Worm (Caenorhabditis elegans): ENCODE results near the gene M02B7.7.
A peak's percentile ranks its signal among the peaks of the same experiment; 100 is the strongest.

Gene M02B7.7

DNA sequence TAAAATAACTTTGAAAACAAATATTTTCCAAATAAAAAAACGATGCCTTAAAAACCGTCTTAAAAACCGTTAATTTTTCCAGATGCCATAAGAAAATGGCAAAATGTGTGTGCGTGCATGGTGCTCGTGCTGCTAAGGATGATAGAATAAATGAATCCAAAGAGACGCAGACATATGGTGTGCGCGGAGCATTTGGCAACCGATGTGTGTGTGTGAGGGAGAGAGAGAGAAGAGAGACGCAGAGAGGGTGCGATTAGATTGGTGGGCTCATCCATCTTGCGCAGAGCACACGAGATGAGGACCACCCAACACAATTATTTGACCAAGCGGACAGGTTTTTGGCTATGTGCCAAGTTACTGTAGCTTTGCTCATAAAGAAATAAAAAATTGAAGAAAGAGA lies 17.7 kb upstream of the M02B7.7 start:
- no peak for TF ChIP-seq C04F5.9 (tag; optimal IDR thresholded peaks at IDR 0.05)
- TF ChIP-seq nhr-85 (tag) = peak; percentile 41
- no peak for TF ChIP-seq fos-1 (tag; optimal IDR thresholded peaks at IDR 0.05)
- TF ChIP-seq dpl-1 (GFP tag; optimal IDR thresholded peaks at IDR 0.05) = peak in 1 of 3 experiments; percentile 3
- peak in 1 of 2 experiments; percentile 15 for TF ChIP-seq lin-35 (GFP tag; optimal IDR thresholded peaks at IDR 0.05)
- TF ChIP-seq ets-5 (GFP tag; IDR thresholded peaks at IDR 0.05) = no peak
- peak; percentile 9 for TF ChIP-seq xbp-1 (tag; optimal IDR thresholded peaks at IDR 0.05)
- TF ChIP-seq skn-1 (tag; optimal IDR thresholded peaks at IDR 0.05) = peak; percentile 17
- TF ChIP-seq nhr-47 (tag; optimal IDR thresholded peaks at IDR 0.05) = peak; percentile 33
- TF ChIP-seq nhr-71 (tag; optimal IDR thresholded peaks at IDR 0.05) = peak; percentile 40
- peak in 1 of 2 experiments; percentile 23 for TF ChIP-seq mdl-1 (tag; optimal IDR thresholded peaks at IDR 0.05)
- TF ChIP-seq nhr-84 (tag; optimal IDR thresholded peaks at IDR 0.05) = no peak
- TF ChIP-seq hlh-17 (GFP tag; optimal IDR thresholded peaks at IDR 0.05; ENCODE audit: borderline replicate concordance) = no peak
- TF ChIP-seq snu-23 (GFP tag; optimal IDR thresholded peaks at IDR 0.05) = peak; percentile 20
- peak; percentile 73 for TF ChIP-seq lin-14 (GFP tag; optimal IDR thresholded peaks at IDR 0.05)
- peak; percentile 20 to 30 for TF ChIP-seq efl-1 (optimal IDR thresholded peaks at IDR 0.05)
- no peak for TF ChIP-seq efl-1 (GFP tag; optimal IDR thresholded peaks at IDR 0.05 in 1 of 2)
- TF ChIP-seq zag-1 (tag; optimal IDR thresholded peaks at IDR 0.05) = peak; percentile 2
- TF ChIP-seq mep-1 (tag; optimal IDR thresholded peaks at IDR 0.05) = peak; percentile 30
- peak; percentile 15 for TF ChIP-seq isw-1 (GFP tag; IDR thresholded peaks at IDR 0.05)
- TF ChIP-seq ceh-82 (tag; optimal IDR thresholded peaks at IDR 0.05) = peak in 2 of 3 experiments; percentile 31 to 59
- no peak for TF ChIP-seq unc-62 (GFP tag; optimal IDR thresholded peaks at IDR 0.05)
- peak; percentile 10 to 20 for TF ChIP-seq lsy-2 (tag; optimal IDR thresholded peaks at IDR 0.05)
- TF ChIP-seq nhr-28 (tag; optimal IDR thresholded peaks at IDR 0.05) = no peak
- no peak for TF ChIP-seq F16B12.6 (tag; optimal IDR thresholded peaks at IDR 0.05)
- TF ChIP-seq lin-39 (tag; optimal IDR thresholded peaks at IDR 0.05) = no peak
- TF ChIP-seq tbx-2 (tag; optimal IDR thresholded peaks at IDR 0.05) = peak; percentile 3
- TF ChIP-seq ztf-11 (tag; optimal IDR thresholded peaks at IDR 0.05) = no peak
- TF ChIP-seq nhr-19 (GFP tag; conservative IDR thresholded peaks at IDR 0.05) = no peak
- peak; percentile 28 for TF ChIP-seq dsc-1 (tag; optimal IDR thresholded peaks at IDR 0.05)
- TF ChIP-seq fkh-8 (tag; optimal IDR thresholded peaks at IDR 0.05) = peak; percentile 26
- no peak for TF ChIP-seq lin-13 (GFP tag; optimal IDR thresholded peaks at IDR 0.05)
- TF ChIP-seq ceh-88 (GFP tag; IDR thresholded peaks at IDR 0.05) = no peak
- peak; percentile 21 for TF ChIP-seq swsn-7 (tag; optimal IDR thresholded peaks at IDR 0.05)
- no peak for TF ChIP-seq sox-4 (tag; optimal IDR thresholded peaks at IDR 0.05)

DNA sequence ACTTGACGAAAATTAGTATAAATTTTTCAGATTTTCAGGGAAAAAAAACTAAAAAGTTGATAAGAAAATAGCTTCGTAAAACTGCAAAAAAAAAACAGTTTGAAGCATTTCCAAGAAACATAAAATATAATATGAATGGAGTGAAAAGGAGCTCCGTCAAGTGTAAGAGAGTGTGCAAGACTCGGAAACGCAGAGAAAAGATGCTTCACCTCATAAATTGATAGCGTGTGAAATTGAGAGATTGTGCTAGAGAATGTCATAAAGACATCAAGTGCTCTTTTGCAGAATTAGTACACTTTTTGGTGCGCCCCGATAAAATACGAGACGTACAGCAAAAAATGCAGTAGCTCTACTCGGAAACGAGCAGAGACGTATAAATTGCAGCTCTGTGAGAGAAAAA lies 14.6 kb upstream of the M02B7.7 start:
- TF ChIP-seq elt-2 (tag; optimal IDR thresholded peaks at IDR 0.05) = peak; percentile 43
- TF ChIP-seq efl-1 (optimal IDR thresholded peaks at IDR 0.05) = no peak
- peak in 1 of 2 experiments; percentile 42 for TF ChIP-seq efl-1 (GFP tag; optimal IDR thresholded peaks at IDR 0.05 in 1 of 2)
- TF ChIP-seq nhr-28 (tag; optimal IDR thresholded peaks at IDR 0.05) = no peak
- peak; percentile 34 for TF ChIP-seq nhr-71 (tag; optimal IDR thresholded peaks at IDR 0.05)
- no peak for TF ChIP-seq ceh-63 (GFP tag; optimal IDR thresholded peaks at IDR 0.05)
- TF ChIP-seq zag-1 (tag; optimal IDR thresholded peaks at IDR 0.05) = no peak
- peak; percentile 32 for TF ChIP-seq lin-14 (GFP tag; optimal IDR thresholded peaks at IDR 0.05)
- peak; percentile 13 for TF ChIP-seq nhr-47 (tag; optimal IDR thresholded peaks at IDR 0.05)
- TF ChIP-seq unc-86 (tag; optimal IDR thresholded peaks at IDR 0.05) = peak; percentile 65
- no peak for TF ChIP-seq xbp-1 (tag; optimal IDR thresholded peaks at IDR 0.05)

DNA sequence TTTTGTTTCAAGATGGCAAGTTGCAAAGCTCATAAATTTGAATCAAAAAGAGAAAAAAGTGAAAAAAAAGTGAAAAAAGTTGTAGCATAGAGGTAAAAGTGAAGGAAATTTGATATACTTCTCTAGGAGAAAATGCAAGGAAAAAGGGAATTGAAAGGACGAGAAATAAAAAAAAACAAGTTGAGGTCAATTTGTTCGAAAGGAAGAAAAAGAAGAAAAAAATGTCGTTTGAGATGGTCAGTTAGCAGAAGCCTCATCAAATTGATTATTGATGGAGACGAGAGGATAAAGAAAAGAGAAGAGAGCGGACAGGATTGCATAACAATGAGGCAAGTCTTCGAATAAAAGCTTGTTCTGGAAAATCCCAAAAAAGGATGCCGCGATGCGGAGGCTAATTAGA lies 13.1 kb upstream of the M02B7.7 start:
- no peak for TF ChIP-seq lin-39 (tag; optimal IDR thresholded peaks at IDR 0.05)
- no peak for TF ChIP-seq nhr-237 (tag; optimal IDR thresholded peaks at IDR 0.05)
- peak; percentile 20 for TF ChIP-seq blmp-1 (tag; optimal IDR thresholded peaks at IDR 0.05)
- TF ChIP-seq tlp-1 (tag; optimal IDR thresholded peaks at IDR 0.05) = no peak
- no peak for TF ChIP-seq snu-23 (GFP tag; optimal IDR thresholded peaks at IDR 0.05)
- TF ChIP-seq irx-1 (tag; optimal IDR thresholded peaks at IDR 0.05) = no peak
- TF ChIP-seq Y116A8C.19 (tag; optimal IDR thresholded peaks at IDR 0.05; ENCODE audit: borderline replicate concordance) = no peak
- peak; percentile 30 for TF ChIP-seq lin-14 (GFP tag; optimal IDR thresholded peaks at IDR 0.05)
- no peak for TF ChIP-seq hpl-2 (GFP tag; optimal IDR thresholded peaks at IDR 0.05)
- TF ChIP-seq alr-1 (tag; optimal IDR thresholded peaks at IDR 0.05; ENCODE audit: borderline replicate concordance) = no peak
- peak; percentile 9 for TF ChIP-seq nhr-85 (tag)
- TF ChIP-seq jun-1 (tag; optimal IDR thresholded peaks at IDR 0.05) = no peak
- TF ChIP-seq fkh-10 (GFP tag; optimal IDR thresholded peaks at IDR 0.05) = peak; percentile 95
- TF ChIP-seq ceh-63 (GFP tag; optimal IDR thresholded peaks at IDR 0.05) = no peak
- no peak for TF ChIP-seq grh-1 (GFP tag; IDR thresholded peaks at IDR 0.05)
- no peak for TF ChIP-seq hlh-17 (GFP tag; optimal IDR thresholded peaks at IDR 0.05; ENCODE audit: borderline replicate concordance)
- no peak for TF ChIP-seq ama-1 (optimal IDR thresholded peaks at IDR 0.05)
- no peak for TF ChIP-seq aha-1 (tag; optimal IDR thresholded peaks at IDR 0.05)
- no peak for TF ChIP-seq nhr-47 (tag; optimal IDR thresholded peaks at IDR 0.05)
- TF ChIP-seq mep-1 (tag; optimal IDR thresholded peaks at IDR 0.05) = no peak
- no peak for TF ChIP-seq pqm-1 (tag; optimal IDR thresholded peaks at IDR 0.05)

Data from whole organism, L1 larva.